Worm (Caenorhabditis elegans) whole organism, young adult: ENCODE measurements around the gene catp-7.

ENCODE experiments used
- B0336.3 ChIP-seq: fragments of 200-800 bp; sonication (Bioruptor generic); IDR thresholded peaks from 2 replicates; pipeline ENCODE4 v1.3.6; 2022; ENCODE audit warnings: missing genetic modification characterization, missing compliant biosample characterization
- C17E4.6 ChIP-seq: fragments of 200-800 bp; sonication (Bioruptor generic); IDR thresholded peaks from 2 replicates; pipeline ENCODE4 v1.3.6; 2022; ENCODE audit warnings: missing genetic modification reagents, missing genetic modification characterization, missing compliant biosample characterization
- D2030.7 ChIP-seq: fragments of 200-800 bp; sonication (Bioruptor generic); IDR thresholded peaks from 2 replicates; pipeline ENCODE4 v1.3.6; 2022; ENCODE audit warnings: missing genetic modification reagents, missing genetic modification characterization, missing compliant biosample characterization
- F33H1.4 ChIP-seq: fragments of 200-800 bp; sonication (Bioruptor generic); IDR thresholded peaks from 2 replicates; pipeline ENCODE4 v1.3.6; 2022; ENCODE audit warnings: missing genetic modification reagents, missing genetic modification characterization, missing compliant biosample characterization
- F37B4.10 ChIP-seq: fragments of 200-800 bp; sonication (Bioruptor generic); IDR thresholded peaks from 2 replicates; pipeline ENCODE4 v1.3.6; 2022; ENCODE audit warnings: missing genetic modification characterization, missing compliant biosample characterization
- F49E8.2 ChIP-seq: sonication (generic microtip); optimal IDR thresholded peaks from 3 replicates; lab custom pipeline; 2017; ENCODE audit warnings: missing genetic modification characterization, mild to moderate bottlenecking, missing compliant biosample characterization, antibody characterized with exemption, moderate library complexity; ENCODE audit not compliant: insufficient read depth
- K11D2.4 ChIP-seq: fragments of 200-800 bp; sonication (Bioruptor generic); IDR thresholded peaks from 2 replicates; pipeline ENCODE4 v1.3.6; 2022; ENCODE audit warnings: missing genetic modification reagents, missing genetic modification characterization, missing compliant biosample characterization
- Y53G8AR.9 ChIP-seq: fragments of 200-800 bp; sonication (Bioruptor generic); conservative IDR thresholded peaks from 2 replicates; pipeline ENCODE4 v1.3.6; 2022; ENCODE audit warnings: missing genetic modification reagents, missing genetic modification characterization, missing compliant biosample characterization
- Y67H2A.10 ChIP-seq: fragments of 200-800 bp; sonication (Bioruptor generic); conservative IDR thresholded peaks from 2 replicates; pipeline ENCODE4 v1.3.6; 2022; ENCODE audit warnings: missing genetic modification reagents, missing genetic modification characterization, missing compliant biosample characterization
- aptf-3 ChIP-seq: fragments of 200-800 bp; sonication (Bioruptor generic); IDR thresholded peaks from 2 replicates; pipeline ENCODE4 v1.3.6; 2022; ENCODE audit warnings: missing genetic modification characterization, missing compliant biosample characterization
- athp-1 ChIP-seq: sonication (generic microtip); optimal IDR thresholded peaks from 2 replicates; lab custom pipeline; 2017; ENCODE audit warnings: mild to moderate bottlenecking, missing genetic modification characterization, missing compliant biosample characterization
- attf-5 ChIP-seq: fragments of 200-800 bp; sonication (Bioruptor generic); optimal IDR thresholded peaks from 2 replicates; lab custom pipeline; 2018; ENCODE audit warnings: mild to moderate bottlenecking, missing genetic modification characterization, missing compliant biosample characterization
- cebp-2 ChIP-seq: fragments of 200-800 bp; sonication (Bioruptor generic); IDR thresholded peaks from 2 replicates; pipeline ENCODE4 v1.3.6; 2022; ENCODE audit warnings: missing genetic modification characterization, missing compliant biosample characterization
- ceh-58 ChIP-seq: fragments of 200-800 bp; sonication (Bioruptor generic); IDR thresholded peaks from 2 replicates; pipeline ENCODE4 v1.3.6; 2022; ENCODE audit warnings: missing genetic modification characterization, missing compliant biosample characterization
- ceh-79 ChIP-seq: sonication (generic microtip); optimal IDR thresholded peaks from 2 replicates; lab custom pipeline; 2017; ENCODE audit warnings: mild to moderate bottlenecking, missing genetic modification characterization, missing compliant biosample characterization
- ceh-91 ChIP-seq: fragments of 200-800 bp; sonication (Bioruptor generic); IDR thresholded peaks from 2 replicates; pipeline ENCODE4 v1.3.6; 2022; ENCODE audit warnings: missing genetic modification reagents, missing genetic modification characterization, missing compliant biosample characterization
- dpff-1 ChIP-seq: sonication (generic microtip); optimal IDR thresholded peaks from 2 replicates; lab custom pipeline; 2017; ENCODE audit warnings: mild to moderate bottlenecking, missing genetic modification characterization, missing compliant biosample characterization
- egl-18 ChIP-seq: fragments of 200-800 bp; sonication (Bioruptor generic); IDR thresholded peaks from 2 replicates; pipeline ENCODE4 v1.3.6; 2022; ENCODE audit warnings: missing genetic modification reagents, missing genetic modification characterization, missing compliant biosample characterization
- ekl-4 ChIP-seq: fragments of 200-800 bp; sonication (Bioruptor generic); IDR thresholded peaks from 2 replicates; pipeline ENCODE4 v1.3.6; 2022; ENCODE audit warnings: missing genetic modification reagents, missing genetic modification characterization, missing compliant biosample characterization
- fkh-3 ChIP-seq: sonication (generic microtip); optimal IDR thresholded peaks from 2 replicates; lab custom pipeline; 2016; ENCODE audit warnings: mild to moderate bottlenecking, missing genetic modification characterization, missing compliant biosample characterization
- gei-17 ChIP-seq: fragments of 200-800 bp; sonication (Bioruptor generic); optimal IDR thresholded peaks from 2 replicates; lab custom pipeline; 2018; ENCODE audit warnings: mild to moderate bottlenecking, missing genetic modification characterization, missing compliant biosample characterization
- hlh-12 ChIP-seq: sonication (generic microtip); optimal IDR thresholded peaks from 2 replicates; lab custom pipeline; 2016; ENCODE audit warnings: missing genetic modification characterization, missing compliant biosample characterization
- lin-26 ChIP-seq: fragments of 200-800 bp; sonication (Bioruptor generic); IDR thresholded peaks from 2 replicates; pipeline ENCODE4 v1.3.6; 2022; ENCODE audit warnings: missing genetic modification reagents, missing genetic modification characterization, missing compliant biosample characterization
- madf-6 ChIP-seq: fragments of 200-800 bp; sonication (Bioruptor generic); IDR thresholded peaks from 2 replicates; pipeline ENCODE4 v1.3.6; 2022; ENCODE audit warnings: missing genetic modification reagents, missing genetic modification characterization, missing compliant biosample characterization
- mcd-1 ChIP-seq: fragments of 200-800 bp; sonication (Bioruptor generic); IDR thresholded peaks from 2 replicates; pipeline ENCODE4 v1.3.6; 2022; ENCODE audit warnings: missing genetic modification reagents, missing genetic modification characterization, missing compliant biosample characterization
- mes-4 ChIP-seq: sonication (generic microtip); optimal IDR thresholded peaks from 2 replicates; lab custom pipeline; 2016; ENCODE audit warnings: missing genotype, missing genetic modification characterization, missing compliant biosample characterization
- nfya-1 ChIP-seq: sonication (generic microtip); optimal IDR thresholded peaks from 2 replicates; lab custom pipeline; 2017; ENCODE audit warnings: antibody characterized with exemption, missing compliant biosample characterization, missing genetic modification characterization, borderline replicate concordance; ENCODE audit not compliant: insufficient read depth
- nfya-2 ChIP-seq: fragments of 200-800 bp; sonication (Bioruptor generic); IDR thresholded peaks from 2 replicates; pipeline ENCODE4 v1.3.6; 2022; ENCODE audit warnings: missing genetic modification reagents, missing genetic modification characterization, missing compliant biosample characterization
- nfyb-1 ChIP-seq: fragments of 200-800 bp; sonication (Bioruptor generic); IDR thresholded peaks from 2 replicates; pipeline ENCODE4 v1.3.6; 2022; ENCODE audit warnings: missing genetic modification reagents, missing genetic modification characterization, missing compliant biosample characterization
- nhr-27 ChIP-seq: fragments of 200-800 bp; sonication (Bioruptor generic); optimal IDR thresholded peaks from 2 replicates; lab custom pipeline; 2018; ENCODE audit warnings: mild to moderate bottlenecking, missing genetic modification characterization, moderate library complexity, missing compliant biosample characterization
- pbrm-1 ChIP-seq: fragments of 200-800 bp; sonication (Bioruptor generic); IDR thresholded peaks from 2 replicates; pipeline ENCODE4 v1.3.6; 2022; ENCODE audit warnings: missing genetic modification reagents, missing genetic modification characterization, missing compliant biosample characterization
- pha-4 ChIP-seq: fragments of 150-350 bp; sonication (generic microtip); optimal IDR thresholded peaks from 2 replicates; lab custom pipeline; 2014; ENCODE audit warnings: missing biosample characterization, missing genetic modification reagents, missing genetic modification characterization
- repo-1 ChIP-seq: sonication (generic microtip); optimal IDR thresholded peaks from 2 replicates; lab custom pipeline; 2017; ENCODE audit warnings: mild to moderate bottlenecking, missing genetic modification characterization, missing compliant biosample characterization
- sdz-38 ChIP-seq: sonication (generic microtip); optimal IDR thresholded peaks from 2 replicates; lab custom pipeline; 2016; ENCODE audit warnings: missing genotype, missing genetic modification characterization, missing compliant biosample characterization
- sea-2 ChIP-seq: fragments of 200-800 bp; sonication (Bioruptor generic); IDR thresholded peaks from 2 replicates; pipeline ENCODE4 v1.3.6; 2022; ENCODE audit warnings: missing genetic modification characterization, missing compliant biosample characterization
- snpc-1.1 ChIP-seq: sonication (generic microtip); optimal IDR thresholded peaks from 2 replicates; lab custom pipeline; 2017; ENCODE audit warnings: missing genetic modification characterization, mild to moderate bottlenecking, missing compliant biosample characterization, antibody characterized with exemption, moderate library complexity, missing genotype, missing genetic modification reagents; ENCODE audit not compliant: insufficient read depth
- snpc-1.3 ChIP-seq: sonication (generic microtip); optimal IDR thresholded peaks from 2 replicates; lab custom pipeline; 2017; ENCODE audit warnings: missing genetic modification characterization, mild to moderate bottlenecking, missing compliant biosample characterization, antibody characterized with exemption, moderate library complexity, missing genotype, missing genetic modification reagents; ENCODE audit not compliant: insufficient read depth
- snpc-4 ChIP-seq, 5 experiments: fragments of 150-350 bp in 1 of 5; sonication (generic microtip) in 4 of 5; optimal IDR thresholded peaks; 2 replicates each; lab custom pipeline; 2014 to 2018; ENCODE audit warnings: missing genetic modification characterization in 5 of 5, missing biosample characterization in 3 of 5, antibody characterized with exemption in 2 of 5, mild to moderate bottlenecking in 2 of 5, missing compliant biosample characterization in 2 of 5, missing genotype in 2 of 5, moderate library complexity in 2 of 5, missing genetic modification reagents in 1 of 5
- somi-1 ChIP-seq: fragments of 200-800 bp; sonication (Bioruptor generic); optimal IDR thresholded peaks from 2 replicates; lab custom pipeline; 2018; ENCODE audit warnings: mild to moderate bottlenecking, missing genetic modification characterization, missing compliant biosample characterization
- tbp1 ChIP-seq: fragments of 200-800 bp; sonication (Bioruptor generic); optimal IDR thresholded peaks from 2 replicates; lab custom pipeline; 2018; ENCODE audit warnings: mild to moderate bottlenecking, missing genetic modification characterization, missing compliant biosample characterization
- tbx-9 ChIP-seq: sonication (generic microtip); optimal IDR thresholded peaks from 2 replicates; lab custom pipeline; 2016; ENCODE audit warnings: borderline replicate concordance, missing genetic modification characterization, inconsistent platforms, missing compliant biosample characterization
- tlf-1 ChIP-seq: fragments of 200-800 bp; sonication (Bioruptor generic); optimal IDR thresholded peaks from 2 replicates; lab custom pipeline; 2018; ENCODE audit warnings: mild to moderate bottlenecking, missing genetic modification characterization, missing compliant biosample characterization
- unc-130 ChIP-seq: sonication (generic microtip); optimal IDR thresholded peaks from 2 replicates; lab custom pipeline; 2016; ENCODE audit warnings: missing genetic modification reagents, missing genetic modification characterization, missing compliant biosample characterization
- xnd-1 ChIP-seq: sonication (generic microtip); optimal IDR thresholded peaks from 2 replicates; lab custom pipeline; 2016; ENCODE audit warnings: missing genotype, missing genetic modification reagents, missing genetic modification characterization, missing compliant biosample characterization
- zfh-2 ChIP-seq: fragments of 200-800 bp; sonication (Bioruptor generic); conservative IDR thresholded peaks from 2 replicates; pipeline ENCODE4 v1.3.6; 2022; ENCODE audit warnings: missing genetic modification reagents, missing genetic modification characterization, missing compliant biosample characterization
- zim-3 ChIP-seq: sonication (generic microtip); optimal IDR thresholded peaks from 2 replicates; lab custom pipeline; 2017; ENCODE audit warnings: mild to moderate bottlenecking, missing genetic modification characterization, moderate library complexity, missing compliant biosample characterization
- ztf-26 ChIP-seq: sonication (generic microtip); optimal IDR thresholded peaks from 2 replicates; lab custom pipeline; 2017; ENCODE audit warnings: missing genetic modification characterization, missing compliant biosample characterization
- ztf-6 ChIP-seq: fragments of 200-800 bp; sonication (Bioruptor generic); IDR thresholded peaks from 2 replicates; pipeline ENCODE4 v1.3.6; 2022; ENCODE audit warnings: missing genetic modification reagents, missing genetic modification characterization, missing compliant biosample characterization

Gene catp-7

ce11 chrIV:8587057-8587456 is 1.3 kb downstream of the catp-7 start (continued):
- no peak for TF ChIP-seq tlf-1 (GFP tag; lab: Kevin White, UChicago)
- TF ChIP-seq snpc-4 (GFP tag; optimal IDR thresholded peaks at IDR 0.05; lab: Kevin White, UChicago) = no peak
- no peak for TF ChIP-seq snpc-4 (tag; optimal IDR thresholded peaks at IDR 0.05; lab: Kevin White, UChicago)
- no peak for TF ChIP-seq sdz-38 (tag; lab: Kevin White, UChicago)
- no peak for TF ChIP-seq hlh-12
- TF ChIP-seq B0336.3 = no peak
- TF ChIP-seq unc-130 (GFP tag; lab: Kevin White, UChicago) = no peak
- TF ChIP-seq Y67H2A.10 = no peak
- peak; percentile 8 for TF ChIP-seq attf-5 (GFP tag; lab: Kevin White, UChicago)
- peak; percentile 1 for TF ChIP-seq somi-1 (GFP tag; lab: Kevin White, UChicago)
- 0 out of 2 replicates have a peak, but pooled peaks have one; percentile 10 for TF ChIP-seq Y53G8AR.9 (GFP tag; lab: Robert Waterston, UW)
- TF ChIP-seq aptf-3 (GFP tag; lab: Robert Waterston, UW) = no peak
- TF ChIP-seq snpc-1.3 (tag; lab: Kevin White, UChicago) = no peak
- no peak for TF ChIP-seq ceh-58 (GFP tag; lab: Robert Waterston, UW)
- no peak for TF ChIP-seq mes-4 (tag; lab: Kevin White, UChicago)
- TF ChIP-seq ekl-4 (GFP tag; lab: Robert Waterston, UW) = no peak
- no peak for TF ChIP-seq nhr-27 (tag; lab: Kevin White, UChicago)
- TF ChIP-seq athp-1 (tag; lab: Kevin White, UChicago) = no peak
- TF ChIP-seq tbp1 = peak; percentile 23
- peak; percentile 55; the same call in 1 of the 2 replicates for TF ChIP-seq nfyb-1 (GFP tag; lab: Robert Waterston, UW)
- no peak for TF ChIP-seq F33H1.4

ce11 chrIV:8587605-8588004 is 1.8 kb downstream of the catp-7 start:
- no peak for TF ChIP-seq tlf-1 (GFP tag; lab: Kevin White, UChicago)
- no peak for TF ChIP-seq tbx-9
- TF ChIP-seq fkh-3 = no peak
- no peak for TF ChIP-seq nfya-1 (tag; lab: Kevin White, UChicago)
- TF ChIP-seq egl-18 (GFP tag; lab: Robert Waterston, UW) = no peak
- no peak for TF ChIP-seq madf-6 (GFP tag; lab: Robert Waterston, UW)
- TF ChIP-seq repo-1 = no peak
- TF ChIP-seq ceh-91 (GFP tag; lab: Robert Waterston, UW) = no peak
- no peak for TF ChIP-seq pbrm-1 (GFP tag; lab: Robert Waterston, UW)
- no peak for TF ChIP-seq ztf-6 (GFP tag; lab: Robert Waterston, UW)
- TF ChIP-seq ceh-79 = no peak
- TF ChIP-seq lin-26 (GFP tag; lab: Robert Waterston, UW) = no peak
- TF ChIP-seq F37B4.10 (GFP tag; lab: Robert Waterston, UW) = no peak
- no peak for TF ChIP-seq hlh-12
- no peak for TF ChIP-seq K11D2.4 (GFP tag; lab: Robert Waterston, UW)
- no peak for TF ChIP-seq C17E4.6

ce11 chrIV:8595317-8595716 is 9.5 kb downstream of the catp-7 start, which contains the start of gene Y59H11AR.3:
Gene Y59H11AR.3, minus strand, starts transcription at chrIV:8595417.
- TF ChIP-seq xnd-1 = no peak
- TF ChIP-seq nfyb-1 (GFP tag; lab: Robert Waterston, UW) = no peak
- TF ChIP-seq nfya-2 (GFP tag; lab: Robert Waterston, UW) = no peak
- no peak for TF ChIP-seq dpff-1 (tag; lab: Kevin White, UChicago)
- no peak for TF ChIP-seq zfh-2
- TF ChIP-seq snpc-1.1 (tag; lab: Kevin White, UChicago) = no peak
- TF ChIP-seq zim-3 (tag; lab: Kevin White, UChicago) = no peak
- TF ChIP-seq pha-4 (tag; lab: Kevin White, UChicago) = no peak
- no peak for TF ChIP-seq mcd-1 (GFP tag; lab: Robert Waterston, UW)
- TF ChIP-seq F49E8.2 (tag; lab: Kevin White, UChicago) = no peak
- no peak for TF ChIP-seq ztf-26 (tag; lab: Kevin White, UChicago)
- TF ChIP-seq D2030.7 = no peak
- no peak for TF ChIP-seq nfya-1 (tag; lab: Kevin White, UChicago)
- TF ChIP-seq sea-2 (GFP tag; lab: Robert Waterston, UW) = no peak
- TF ChIP-seq cebp-2 (GFP tag; lab: Robert Waterston, UW) = no peak
- no peak for TF ChIP-seq hlh-12
- no peak for TF ChIP-seq gei-17 (GFP tag; lab: Kevin White, UChicago)
